Worm (Caenorhabditis elegans) whole organism, L1 larva: ENCODE measurements around the gene ndab-1.

ENCODE experiments used
- C16A3.4 ChIP-seq: fragments of 150-350 bp; optimal IDR thresholded peaks from 2 replicates; lab custom pipeline; 2014; ENCODE audit warnings: missing biosample characterization, missing genetic modification characterization
- lin-15B ChIP-seq: fragments of 150-350 bp; sonication (generic microtip); optimal IDR thresholded peaks from 3 replicates; lab custom pipeline; 2014; ENCODE audit warnings: missing biosample characterization, missing genetic modification characterization
- nhr-90 ChIP-seq: sonication (generic microtip); optimal IDR thresholded peaks from 2 replicates; lab custom pipeline; 2016; ENCODE audit warnings: mild to moderate bottlenecking, missing genetic modification characterization, missing compliant biosample characterization; ENCODE audit not compliant: poor library complexity

ce11 chrIII:11898169-11898568 lies 17.3 kb downstream of the ndab-1 start, which contains the start of gene tsen-2:
- TF ChIP-seq nhr-90 (tag; lab: Kevin White, UChicago) = no peak
- no peak for TF ChIP-seq lin-15B (tag; lab: Kevin White, UChicago)
- no peak for TF ChIP-seq C16A3.4 (tag; lab: Kevin White, UChicago)
